Fruit fly (Drosophila melanogaster) whole organism, embryonic: Measurements from ENCODE around the gene usp.

Experiments used
- Antp ChIP-seq: fragments of 200-800 bp; sonication (Bioruptor generic); optimal IDR thresholded peaks from 3 replicates; lab custom pipeline; 2016; ENCODE audit warnings: missing biosample characterization, missing genetic modification characterization
- CG10274 ChIP-seq: fragments of 200-800 bp; sonication (Bioruptor generic); optimal IDR thresholded peaks from 3 replicates; lab custom pipeline; 2017; ENCODE audit warnings: missing biosample characterization, mild to moderate bottlenecking, missing genetic modification characterization
- CG11093 ChIP-seq: fragments of 200-800 bp; sonication (Bioruptor generic); IDR thresholded peaks from 3 replicates; pipeline ENCODE4 v1.3.6; 2022; ENCODE audit warnings: missing biosample characterization, missing genetic modification characterization
- CG11456 ChIP-seq: fragments of 200-800 bp; sonication (Bioruptor generic); IDR thresholded peaks from 3 replicates; pipeline ENCODE4 v1.3.6; 2022; ENCODE audit warnings: missing biosample characterization, missing genetic modification characterization
- CG12155 ChIP-seq: fragments of 200-800 bp; sonication (Bioruptor generic); optimal IDR thresholded peaks from 3 replicates; lab custom pipeline; 2016; ENCODE audit warnings: missing biosample characterization, missing genetic modification characterization
- CG12942 ChIP-seq: fragments of 200-800 bp; sonication (Bioruptor generic); optimal IDR thresholded peaks from 3 replicates; lab custom pipeline; 2016; ENCODE audit warnings: missing biosample characterization, missing genetic modification characterization
- CG13624 ChIP-seq: fragments of 200-800 bp; sonication (Bioruptor generic); optimal IDR thresholded peaks from 2 replicates; lab custom pipeline; 2016; ENCODE audit warnings: missing biosample characterization, missing genetic modification characterization
- CG14441 ChIP-seq: fragments of 200-800 bp; sonication (Bioruptor generic); IDR thresholded peaks from 2 replicates; pipeline ENCODE4 v1.3.6; 2022; ENCODE audit warnings: missing biosample characterization, missing genetic modification characterization
- CG14710 ChIP-seq: fragments of 200-800 bp; sonication (Bioruptor generic); optimal IDR thresholded peaks from 3 replicates; lab custom pipeline; 2019; ENCODE audit warnings: missing biosample characterization, mild to moderate bottlenecking, missing genetic modification characterization, moderate library complexity
- CG14860 ChIP-seq: fragments of 200-800 bp; sonication (Bioruptor generic); IDR thresholded peaks from 3 replicates; pipeline ENCODE4 v1.3.6; 2022; ENCODE audit warnings: missing biosample characterization, missing genetic modification characterization; ENCODE audit not compliant: partially characterized antibody
- CG17361 ChIP-seq: fragments of 200-800 bp; sonication (Bioruptor generic); IDR thresholded peaks from 3 replicates; pipeline ENCODE4 v1.3.6; 2022; ENCODE audit warnings: missing biosample characterization, missing genetic modification characterization
- CG18764 ChIP-seq: fragments of 200-800 bp; sonication (Bioruptor generic); optimal IDR thresholded peaks from 3 replicates; lab custom pipeline; 2016; ENCODE audit warnings: missing biosample characterization, missing genetic modification characterization
- CG30431 ChIP-seq: fragments of 200-800 bp; sonication (Bioruptor generic); optimal IDR thresholded peaks from 2 replicates; lab custom pipeline; 2017; ENCODE audit warnings: missing biosample characterization, missing genetic modification characterization
- CG3995 ChIP-seq: fragments of 200-800 bp; sonication (Bioruptor generic); optimal IDR thresholded peaks from 3 replicates; lab custom pipeline; 2016; ENCODE audit warnings: missing biosample characterization, missing genetic modification characterization
- CG4820 ChIP-seq: fragments of 200-800 bp; sonication (Bioruptor generic); optimal IDR thresholded peaks from 3 replicates; lab custom pipeline; 2016; ENCODE audit warnings: missing biosample characterization, missing genetic modification characterization
- CG5180 ChIP-seq: fragments of 200-800 bp; sonication (Bioruptor generic); optimal IDR thresholded peaks from 3 replicates; lab custom pipeline; 2017; ENCODE audit warnings: missing biosample characterization, missing genetic modification characterization, mild to moderate bottlenecking, moderate library complexity, missing genetic modification reagents
- CG7963 ChIP-seq: fragments of 200-800 bp; sonication (Bioruptor generic); IDR thresholded peaks from 3 replicates; pipeline ENCODE4 v1.3.6; 2022; ENCODE audit warnings: missing biosample characterization, missing genetic modification characterization; ENCODE audit not compliant: partially characterized antibody
- CG7987 ChIP-seq: fragments of 200-800 bp; sonication (Bioruptor generic); optimal IDR thresholded peaks from 2 replicates; lab custom pipeline; 2018; ENCODE audit warnings: missing biosample characterization, mild to moderate bottlenecking, missing genetic modification characterization, moderate library complexity
- CG8924 ChIP-seq: fragments of 200-800 bp; optimal IDR thresholded peaks from 3 replicates; lab custom pipeline; 2019; ENCODE audit warnings: missing biosample characterization, mild to moderate bottlenecking, missing genetic modification characterization, moderate library complexity
- CHES-1-like ChIP-seq: fragments of 200-800 bp; sonication (Bioruptor generic); optimal IDR thresholded peaks from 2 replicates; lab custom pipeline; 2016; ENCODE audit warnings: missing biosample characterization, missing genetic modification characterization
- HmgZ ChIP-seq: fragments of 200-800 bp; sonication (Bioruptor generic); optimal IDR thresholded peaks from 2 replicates; lab custom pipeline; 2018; ENCODE audit warnings: missing biosample characterization, mild to moderate bottlenecking, missing genetic modification characterization
- Hmx ChIP-seq: fragments of 200-800 bp; sonication (Bioruptor generic); optimal IDR thresholded peaks from 2 replicates; lab custom pipeline; 2016; ENCODE audit warnings: missing biosample characterization, missing genetic modification characterization
- NK7.1 ChIP-seq: fragments of 200-800 bp; sonication (Bioruptor generic); optimal IDR thresholded peaks from 3 replicates; lab custom pipeline; 2016; ENCODE audit warnings: missing biosample characterization, missing genetic modification characterization
- Nf-YA ChIP-seq: fragments of 200-800 bp; sonication (Bioruptor generic); IDR thresholded peaks from 2 replicates; pipeline ENCODE4 v1.3.6; 2022; ENCODE audit warnings: missing biosample characterization, missing genetic modification characterization
- Oaz ChIP-seq: fragments of 200-800 bp; sonication (Bioruptor generic); IDR thresholded peaks from 2 replicates; pipeline ENCODE4 v1.3.6; 2022; ENCODE audit warnings: missing biosample characterization, missing genetic modification characterization
- Stat92E ChIP-seq, 3 experiments: fragments of >200 bp in 2 of 3; fragments of 200-800 bp in 1 of 3; sonication (Bioruptor generic) in 1 of 3; optimal IDR thresholded peaks; 2 replicates each; lab custom pipeline; 2017 to 2019; ENCODE audit warnings: missing biosample characterization in 3 of 3, missing genetic modification characterization in 3 of 3, mild to moderate bottlenecking in 1 of 3, moderate library complexity in 1 of 3
- al ChIP-seq: fragments of 200-800 bp; sonication (Bioruptor generic); IDR thresholded peaks from 2 replicates; pipeline ENCODE4 v1.3.6; 2022; ENCODE audit warnings: missing biosample characterization, missing genetic modification characterization
- br ChIP-seq: fragments of >200 bp; optimal IDR thresholded peaks from 2 replicates; lab custom pipeline; 2017
- chm ChIP-seq: fragments of 200-800 bp; sonication (Bioruptor generic); IDR thresholded peaks from 2 replicates; pipeline ENCODE4 v1.3.6; 2022; ENCODE audit warnings: missing biosample characterization, missing genetic modification characterization
- crp ChIP-seq, 2 experiments: fragments of 200-800 bp; sonication (Bioruptor generic); optimal IDR thresholded peaks; 2 replicates in 1 of 2; 3 replicates in 1 of 2; lab custom pipeline; 2017; ENCODE audit warnings: missing biosample characterization in 2 of 2, missing genetic modification characterization in 2 of 2, mild to moderate bottlenecking in 1 of 2, moderate library complexity in 1 of 2
- dan ChIP-seq: fragments of 200-800 bp; sonication (Bioruptor generic); IDR thresholded peaks from 2 replicates; pipeline ENCODE4 v1.3.6; 2022; ENCODE audit warnings: missing biosample characterization, missing genetic modification characterization
- dm ChIP-seq: fragments of 200-800 bp; sonication (Bioruptor generic); optimal IDR thresholded peaks from 3 replicates; lab custom pipeline; 2016; ENCODE audit warnings: missing biosample characterization, missing genetic modification characterization
- dpn ChIP-seq, 2 experiments: fragments of 200-800 bp; sonication (Bioruptor generic); optimal IDR thresholded peaks; 3 replicates each; lab custom pipeline; 2016; ENCODE audit warnings: missing biosample characterization in 2 of 2, missing genetic modification characterization in 2 of 2
- eyg ChIP-seq: fragments of 200-800 bp; sonication (Bioruptor generic); optimal IDR thresholded peaks from 3 replicates; lab custom pipeline; 2016; ENCODE audit warnings: missing biosample characterization, missing genetic modification characterization
- gcm ChIP-seq: fragments of 200-800 bp; sonication (Bioruptor generic); optimal IDR thresholded peaks from 2 replicates; lab custom pipeline; 2019; ENCODE audit warnings: missing biosample characterization, mild to moderate bottlenecking, missing genetic modification characterization, moderate library complexity
- hb ChIP-seq: fragments of 200-800 bp; sonication (Bioruptor generic); IDR thresholded peaks from 3 replicates; pipeline ENCODE4 v1.3.6; 2022; ENCODE audit warnings: missing biosample characterization, missing genetic modification characterization; ENCODE audit not compliant: partially characterized antibody
- jing ChIP-seq: fragments of 200-800 bp; sonication (Bioruptor generic); optimal IDR thresholded peaks from 2 replicates; lab custom pipeline; 2018; ENCODE audit warnings: missing biosample characterization, mild to moderate bottlenecking, missing genetic modification characterization
- jumu ChIP-seq: fragments of 200-800 bp; sonication (Bioruptor generic); optimal IDR thresholded peaks from 3 replicates; lab custom pipeline; 2016; ENCODE audit warnings: missing biosample characterization, missing genetic modification characterization
- kah ChIP-seq: fragments of 200-800 bp; sonication (Bioruptor generic); optimal IDR thresholded peaks from 2 replicates; lab custom pipeline; 2018; ENCODE audit warnings: missing biosample characterization, mild to moderate bottlenecking, missing genetic modification characterization
- mirr ChIP-seq: fragments of 200-800 bp; sonication (Bioruptor generic); optimal IDR thresholded peaks from 3 replicates; lab custom pipeline; 2018; ENCODE audit warnings: missing biosample characterization, mild to moderate bottlenecking, missing genetic modification characterization
- nau ChIP-seq: fragments of 200-800 bp; sonication (Bioruptor generic); optimal IDR thresholded peaks from 3 replicates; lab custom pipeline; 2017; ENCODE audit warnings: missing biosample characterization, mild to moderate bottlenecking, missing genetic modification characterization, missing genetic modification reagents
- pho ChIP-seq: fragments of 200-800 bp; sonication (Bioruptor generic); optimal IDR thresholded peaks from 2 replicates; lab custom pipeline; 2016; ENCODE audit warnings: missing biosample characterization, missing genetic modification characterization
- pros ChIP-seq: fragments of 200-800 bp; sonication (Bioruptor generic); optimal IDR thresholded peaks from 3 replicates; lab custom pipeline; 2019; ENCODE audit warnings: missing biosample characterization, mild to moderate bottlenecking, missing genetic modification characterization, moderate library complexity
- ranshi ChIP-seq: fragments of 200-800 bp; sonication (Bioruptor generic); IDR thresholded peaks from 2 replicates; pipeline ENCODE4 v1.3.6; 2022; ENCODE audit warnings: missing biosample characterization, missing genetic modification characterization
- salm ChIP-seq: fragments of 200-800 bp; sonication (Bioruptor generic); optimal IDR thresholded peaks from 2 replicates; lab custom pipeline; 2018; ENCODE audit warnings: missing biosample characterization, mild to moderate bottlenecking, missing genetic modification characterization
- slbo ChIP-seq: fragments of 200-800 bp; sonication (Bioruptor generic); IDR thresholded peaks from 2 replicates; pipeline ENCODE4 v1.3.6; 2022; ENCODE audit warnings: missing biosample characterization, missing genetic modification characterization
- sob ChIP-seq: fragments of 200-800 bp; sonication (Bioruptor generic); IDR thresholded peaks from 2 replicates; pipeline ENCODE4 v1.3.6; 2022; ENCODE audit warnings: missing biosample characterization, missing genetic modification characterization
- tio ChIP-seq: fragments of 200-800 bp; sonication (Bioruptor generic); optimal IDR thresholded peaks from 2 replicates; lab custom pipeline; 2017; ENCODE audit warnings: missing biosample characterization, missing genetic modification characterization, inconsistent platforms
- tll ChIP-seq, 2 experiments: fragments of 200-800 bp in 1 of 2; fragments of >200 bp in 1 of 2; sonication (Bioruptor generic) in 1 of 2; optimal IDR thresholded peaks; 2 replicates each; lab custom pipeline; 2017 to 2019; ENCODE audit warnings: missing biosample characterization in 2 of 2, missing genetic modification characterization in 2 of 2, mild to moderate bottlenecking in 1 of 2, moderate library complexity in 1 of 2
- ttk ChIP-seq: fragments of 200-800 bp; sonication (Bioruptor generic); IDR thresholded peaks from 2 replicates; pipeline ENCODE4 v2.1.2; 2022; ENCODE audit warnings: missing biosample characterization, missing genetic modification characterization
- vnd ChIP-seq: fragments of 200-800 bp; sonication (Bioruptor generic); IDR thresholded peaks from 3 replicates; pipeline ENCODE4 v1.3.6; 2022; ENCODE audit warnings: missing biosample characterization, missing genetic modification characterization; ENCODE audit not compliant: partially characterized antibody

usp gene

DNA sequence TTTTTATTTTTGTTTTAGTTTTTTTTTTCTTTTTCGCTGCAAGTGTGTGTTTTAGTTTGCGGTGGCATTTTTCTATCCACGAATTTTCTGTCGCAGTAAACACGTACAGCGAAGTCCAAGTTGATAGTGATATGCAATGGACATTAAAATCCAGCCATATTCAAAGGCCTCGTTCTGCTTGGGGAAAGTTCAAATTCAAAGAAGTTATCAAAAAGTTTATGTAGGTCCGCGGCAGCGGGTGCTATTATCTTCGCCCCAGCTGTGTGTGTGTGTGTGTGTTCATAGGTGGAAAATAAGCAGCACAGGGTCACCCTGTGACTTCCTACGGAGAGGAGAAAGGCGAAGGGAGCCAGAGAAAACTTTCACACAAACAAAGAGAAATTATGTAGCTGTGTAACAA, 45.4 kb upstream of the usp start (continued):
- peak; percentile 57 for TF ChIP-seq ranshi (GFP tag; lab: Robert Waterston, UW)
- TF ChIP-seq eyg (GFP tag; lab: Kevin White, UChicago): no peak
- peak; percentile 31 for TF ChIP-seq CG12942 (GFP tag; lab: Kevin White, UChicago)
- peak; percentile 46; the same call in 1 of the 3 replicates for TF ChIP-seq CG17361
- TF ChIP-seq br (lab: Kevin White, UChicago): no peak
- TF ChIP-seq CG11456 (GFP tag; lab: Robert Waterston, UW): 0 out of 3 replicates have a peak, but pooled peaks have one; percentile 52
- peak; percentile 42; the same call in 1 of the 2 replicates for TF ChIP-seq Oaz (GFP tag; lab: Robert Waterston, UW)
- no peak for TF ChIP-seq Hmx
- TF ChIP-seq crp (GFP tag; optimal IDR thresholded peaks at IDR 0.05; lab: Kevin White, UChicago): no peak
- peak; percentile 75 for TF ChIP-seq CG14441 (GFP tag; lab: Robert Waterston, UW)
- TF ChIP-seq Stat92E (GFP tag; optimal IDR thresholded peaks at IDR 0.05; lab: Kevin White, UChicago): no peak
- TF ChIP-seq pho (GFP tag; lab: Kevin White, UChicago): no peak
- TF ChIP-seq ttk (GFP tag; lab: Robert Waterston, UW): peak; percentile 36
- TF ChIP-seq Nf-YA: no peak
- TF ChIP-seq nau: peak; percentile 46
- TF ChIP-seq NK7.1 (GFP tag; lab: Kevin White, UChicago): no peak
- TF ChIP-seq jing: peak; percentile 66
- no peak for TF ChIP-seq mirr (GFP tag; lab: Kevin White, UChicago)
- TF ChIP-seq Antp (GFP tag; lab: Kevin White, UChicago): peak; percentile 42
- TF ChIP-seq pros: no peak
- TF ChIP-seq HmgZ (tag; lab: Kevin White, UChicago): peak; percentile 33
- no peak for TF ChIP-seq CG14860 (GFP tag; lab: Robert Waterston, UW)
- TF ChIP-seq CG10274: peak; percentile 17
- no peak for TF ChIP-seq tio (GFP tag; lab: Kevin White, UChicago)
- TF ChIP-seq CG12155 (GFP tag; lab: Kevin White, UChicago): peak; percentile 35
- peak; percentile 21 for TF ChIP-seq gcm (GFP tag; lab: Kevin White, UChicago)
- TF ChIP-seq jumu (GFP tag; lab: Kevin White, UChicago): peak; percentile 62
- 0 out of 2 replicates have a peak, but pooled peaks have one; percentile 27 for TF ChIP-seq al (GFP tag; lab: Robert Waterston, UW)
- TF ChIP-seq vnd (GFP tag; lab: Robert Waterston, UW): no peak
- peak; percentile 57 for TF ChIP-seq CG8924
- no peak for TF ChIP-seq hb (GFP tag; lab: Robert Waterston, UW)
- TF ChIP-seq CG7963: no peak
- no peak for TF ChIP-seq tll (GFP tag; optimal IDR thresholded peaks at IDR 0.05; lab: Kevin White, UChicago)
- TF ChIP-seq dan (GFP tag; lab: Robert Waterston, UW): peak; percentile 51
- peak; percentile 24 to 70 for TF ChIP-seq dpn (GFP tag; optimal IDR thresholded peaks at IDR 0.05; lab: Kevin White, UChicago)
- peak; percentile 39 for TF ChIP-seq kah (GFP tag; lab: Kevin White, UChicago)
- TF ChIP-seq CG30431 (GFP tag; lab: Kevin White, UChicago): peak; percentile 36
- no peak for TF ChIP-seq CG3995 (GFP tag; lab: Kevin White, UChicago)
- peak; percentile 76 for TF ChIP-seq slbo (GFP tag; lab: Robert Waterston, UW)
- peak; percentile 52 for TF ChIP-seq dm (GFP tag; lab: Kevin White, UChicago)
- peak; percentile 47; the same call in 2 of the 3 replicates for TF ChIP-seq CG11093 (GFP tag; lab: Robert Waterston, UW)
- TF ChIP-seq CHES-1-like (GFP tag; lab: Kevin White, UChicago): peak; percentile 29
- peak; percentile 12 for TF ChIP-seq CG5180
- TF ChIP-seq chm: peak; percentile 81
- TF ChIP-seq CG14710 (tag; lab: Kevin White, UChicago): peak; percentile 23
- no peak for TF ChIP-seq CG7987 (GFP tag; lab: Kevin White, UChicago)
- peak; percentile 46 for TF ChIP-seq salm (tag; lab: Kevin White, UChicago)
- TF ChIP-seq sob (GFP tag; lab: Robert Waterston, UW): peak; percentile 47; the same call in 1 of the 2 replicates
- TF ChIP-seq CG13624 (GFP tag; lab: Kevin White, UChicago): peak; percentile 10
- peak; percentile 16 for TF ChIP-seq CG4820
- no peak for TF ChIP-seq CG18764 (GFP tag; lab: Kevin White, UChicago)
